Fruit fly (Drosophila melanogaster): ENCODE results near the gene CG43093.

Gene CG43093

DNA sequence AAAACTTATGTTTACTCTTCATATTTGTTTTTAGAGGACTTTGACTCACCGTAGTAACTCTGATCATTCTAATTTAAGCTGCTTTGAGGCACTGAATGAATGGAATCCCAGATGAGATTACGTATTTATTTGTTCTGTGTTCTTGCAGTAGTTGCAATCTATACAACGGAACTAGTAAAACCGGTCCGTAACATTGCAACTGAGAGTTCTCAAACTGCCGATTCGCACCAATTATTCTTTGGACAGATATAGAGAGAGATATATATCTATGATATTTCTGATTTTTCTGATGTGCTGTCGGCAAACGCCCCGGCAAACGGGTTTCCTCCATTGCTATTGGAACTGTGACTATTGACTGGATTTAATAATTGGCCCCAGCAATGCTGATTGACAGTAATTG, 2.5 kb downstream of the CG43093 start, which contains the start of gene CG13841:
TSS of gene CG13841 (minus strand) at position 101 of the 400 bp plus-strand sequence.
- TF ChIP-seq CG8478 (optimal IDR thresholded peaks at IDR 0.05) (no peak), CTCF (optimal IDR thresholded peaks at IDR 0.05) (no peak)

DNA sequence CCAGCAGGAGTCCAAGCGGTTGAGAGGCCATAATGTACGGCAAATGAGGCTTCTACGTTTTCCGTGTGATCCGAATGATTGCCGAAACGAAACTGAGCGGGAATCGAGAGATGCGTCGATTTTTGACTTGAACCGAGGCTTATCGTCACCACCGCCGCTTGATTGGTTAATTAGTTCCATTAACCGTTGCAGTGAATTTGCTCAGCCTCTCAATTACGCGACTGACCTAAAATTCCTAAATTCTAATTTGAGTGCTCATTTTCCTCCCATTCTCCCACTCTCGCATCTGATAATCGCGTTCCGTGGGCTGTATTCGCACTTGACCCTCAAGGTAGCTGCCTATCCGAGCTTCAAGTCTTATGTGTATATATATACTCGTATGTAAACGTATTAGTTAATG, 4.0 kb downstream of the CG43093 start, which contains the start of gene Nepl15:
TSS of gene Nepl15 (minus strand) at position 101 of the 400 bp plus-strand sequence.
- TF ChIP-seq CG8478 (optimal IDR thresholded peaks at IDR 0.05) (no peak), CTCF (optimal IDR thresholded peaks at IDR 0.05) (no peak)

DNA sequence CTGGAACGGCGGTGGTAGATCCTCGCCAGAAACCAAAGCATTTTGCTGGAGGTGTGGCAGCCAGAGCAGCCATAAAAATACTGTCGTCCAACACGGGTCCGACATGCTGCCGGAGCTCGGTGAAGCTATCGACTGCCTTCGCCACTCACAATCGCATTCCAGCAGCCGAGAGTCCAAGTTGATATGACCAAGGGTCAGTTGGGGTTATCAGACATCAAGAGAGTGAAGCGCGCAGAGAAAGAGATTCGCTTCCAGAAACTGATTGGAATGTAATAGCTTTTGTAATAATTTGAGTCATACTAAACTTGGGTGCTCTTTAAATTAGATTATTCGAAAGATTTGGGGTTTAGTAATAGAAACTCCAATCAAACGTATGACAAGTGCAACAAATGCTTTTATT, 6.5 kb downstream of the CG43093 start, which contains the start of gene Nepl14:
TSS of gene Nepl14 (minus strand) at position 125 of the 400 bp plus-strand sequence.
- TF ChIP-seq CTCF (optimal IDR thresholded peaks at IDR 0.05) (no peak), CG8478 (optimal IDR thresholded peaks at IDR 0.05) (no peak)

DNA sequence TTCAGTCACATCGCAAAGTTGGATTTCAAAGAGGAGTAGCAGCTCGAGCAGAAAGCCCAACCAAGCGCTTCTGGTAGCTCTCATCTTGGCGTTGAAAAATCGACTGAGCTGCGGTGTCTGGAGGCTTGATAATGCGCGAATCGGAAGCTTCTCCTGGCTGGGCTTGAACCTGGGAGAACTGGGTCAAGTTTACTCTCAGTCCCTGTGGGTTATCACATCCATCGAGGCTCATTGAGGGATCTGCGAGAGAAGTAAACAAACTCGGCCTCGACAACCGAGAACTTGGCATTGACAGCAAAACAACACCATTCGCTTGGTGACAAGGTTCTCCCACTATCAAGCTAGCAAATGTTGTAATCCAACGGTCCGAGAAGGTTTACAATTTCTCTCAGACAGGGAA, 9.1 kb downstream of the CG43093 start, which contains the start of gene Nepl13:
TSS of gene Nepl13 (minus strand) at position 89 of the 400 bp plus-strand sequence.
- no peak for TF ChIP-seq CTCF (optimal IDR thresholded peaks at IDR 0.05)

DNA sequence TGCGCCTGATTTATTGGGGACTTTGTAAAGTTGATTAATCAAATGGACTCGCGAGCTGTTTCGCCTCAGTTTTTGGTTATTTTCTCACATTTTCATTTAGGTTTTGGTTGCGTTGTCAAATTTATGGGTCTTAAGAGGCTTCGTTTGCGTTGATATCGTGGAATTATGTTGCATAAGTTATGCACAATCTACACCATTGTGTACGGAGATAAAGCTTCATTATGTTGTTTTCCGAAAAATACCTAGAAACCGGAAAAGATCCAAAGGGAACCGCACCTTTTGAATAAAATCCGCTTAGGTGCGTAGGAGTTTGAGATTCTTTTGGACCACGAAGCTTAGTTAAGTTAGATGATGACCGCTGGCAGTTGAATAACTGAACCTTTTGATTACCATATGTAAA, 13.0 kb downstream of the CG43093 start:
- TF ChIP-seq CG8478 (optimal IDR thresholded peaks at IDR 0.05), result no peak
- TF ChIP-seq CTCF (optimal IDR thresholded peaks at IDR 0.05), result no peak

DNA sequence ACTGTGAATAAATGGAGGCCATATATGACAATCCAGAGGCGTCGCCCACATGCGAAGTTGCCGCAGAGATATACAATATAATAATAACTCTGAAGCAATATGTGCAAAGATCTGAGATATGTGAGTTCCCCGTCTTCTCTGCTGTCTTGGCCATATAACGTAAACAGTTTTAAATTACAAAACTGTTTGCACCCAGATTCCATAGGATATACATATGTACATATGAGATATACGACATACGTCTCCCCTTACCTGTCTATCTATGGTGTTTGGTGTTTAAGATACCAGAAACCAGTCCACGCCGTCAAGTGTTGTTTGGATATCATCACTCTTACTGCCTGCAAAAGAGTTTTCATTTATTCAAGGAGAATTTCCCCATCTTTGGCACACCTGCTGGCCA, 13.8 kb downstream of the CG43093 start:
- TF ChIP-seq CG8478 (optimal IDR thresholded peaks at IDR 0.05) (no peak), CTCF (optimal IDR thresholded peaks at IDR 0.05) (no peak)

DNA sequence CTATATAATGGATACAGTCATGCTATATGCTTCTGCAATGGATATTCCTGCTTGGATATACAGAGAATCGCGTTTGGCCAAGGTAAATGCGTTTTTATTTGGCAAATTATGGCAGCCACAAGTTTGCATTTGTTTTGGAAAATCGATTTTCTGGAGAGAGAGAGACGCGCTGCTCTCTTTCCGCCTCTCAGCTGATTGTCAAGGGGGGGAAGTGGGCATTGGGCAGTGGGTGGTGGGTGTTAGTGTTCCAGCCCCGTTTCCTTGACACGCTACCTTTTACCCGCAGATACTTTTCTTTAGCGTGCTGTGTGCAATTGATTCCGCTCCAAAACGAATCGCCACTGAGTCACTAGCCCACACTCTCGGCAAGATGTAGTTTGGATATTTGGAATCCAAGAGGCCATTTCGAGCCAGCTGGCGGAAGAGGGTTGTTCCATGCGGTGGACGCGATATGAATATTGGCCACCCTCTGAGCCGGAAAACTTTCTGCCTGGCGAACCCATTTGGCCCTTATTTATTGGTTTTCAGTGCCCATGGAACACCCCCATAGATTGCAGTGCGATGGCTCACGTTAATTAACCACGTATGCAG, 14.8 kb downstream of the CG43093 start:
- TF ChIP-seq CTCF (optimal IDR thresholded peaks at IDR 0.05) (no peak), CG8478 (optimal IDR thresholded peaks at IDR 0.05) (no peak)

DNA sequence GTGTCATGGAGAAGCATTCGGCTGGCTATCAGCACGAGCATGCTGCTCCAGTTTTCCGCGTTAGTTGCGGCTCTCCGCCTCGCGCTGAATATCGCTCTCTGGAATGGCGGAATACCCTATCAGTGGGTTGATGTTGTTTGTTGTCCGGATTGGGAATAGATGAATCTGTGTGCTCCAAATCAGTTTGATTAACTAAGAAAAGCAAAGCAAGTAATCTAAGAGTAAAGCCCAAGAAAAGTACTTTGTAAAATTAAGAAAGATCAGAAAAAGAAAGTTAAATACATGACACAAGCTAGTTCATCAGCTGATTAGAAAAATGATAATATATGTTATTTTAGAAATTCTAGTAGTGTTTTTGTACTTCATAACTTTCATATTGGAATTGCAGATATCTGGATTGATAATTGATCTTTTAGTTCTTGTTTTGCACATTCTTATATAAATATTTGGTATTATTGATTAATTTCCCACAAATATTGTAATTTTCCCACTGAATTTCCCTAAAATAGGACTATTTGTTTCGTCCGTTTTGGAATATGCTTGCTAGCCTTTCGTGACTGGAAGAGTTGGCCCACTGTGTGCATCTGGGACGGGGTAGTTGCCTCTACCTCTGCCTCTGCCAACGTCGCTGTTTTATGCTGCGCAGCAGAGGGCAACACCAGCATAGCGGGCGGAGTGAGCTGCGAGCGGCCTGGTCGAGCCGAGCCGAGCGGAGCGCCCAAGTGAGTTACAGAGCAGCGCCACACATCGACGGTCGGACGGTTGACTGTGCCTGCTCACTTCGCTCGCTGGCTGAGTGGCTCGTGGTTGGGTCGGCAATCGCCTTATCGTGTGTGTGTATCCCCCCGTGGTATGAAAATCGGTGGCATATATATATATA, 16.0 kb downstream of the CG43093 start:
- TF ChIP-seq CTCF (optimal IDR thresholded peaks at IDR 0.05) (no peak), CG8478 (optimal IDR thresholded peaks at IDR 0.05) (no peak)

DNA sequence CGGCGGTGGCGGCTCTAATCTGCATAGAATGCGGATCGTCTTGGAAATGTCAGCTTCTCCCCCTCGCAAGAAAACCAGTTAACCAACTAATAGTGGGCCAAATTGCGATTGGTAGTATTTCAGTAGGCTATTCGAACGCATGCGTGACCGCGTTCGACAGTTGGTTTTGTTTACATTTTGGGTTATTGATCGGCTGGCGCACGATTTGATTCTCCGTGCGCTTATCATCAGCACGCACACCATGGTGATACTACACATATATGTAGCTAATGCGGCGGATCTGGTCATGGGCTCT, 16.6 kb downstream of the CG43093 start:
- TF ChIP-seq CTCF (optimal IDR thresholded peaks at IDR 0.05) (no peak), CG8478 (optimal IDR thresholded peaks at IDR 0.05) (no peak)

DNA sequence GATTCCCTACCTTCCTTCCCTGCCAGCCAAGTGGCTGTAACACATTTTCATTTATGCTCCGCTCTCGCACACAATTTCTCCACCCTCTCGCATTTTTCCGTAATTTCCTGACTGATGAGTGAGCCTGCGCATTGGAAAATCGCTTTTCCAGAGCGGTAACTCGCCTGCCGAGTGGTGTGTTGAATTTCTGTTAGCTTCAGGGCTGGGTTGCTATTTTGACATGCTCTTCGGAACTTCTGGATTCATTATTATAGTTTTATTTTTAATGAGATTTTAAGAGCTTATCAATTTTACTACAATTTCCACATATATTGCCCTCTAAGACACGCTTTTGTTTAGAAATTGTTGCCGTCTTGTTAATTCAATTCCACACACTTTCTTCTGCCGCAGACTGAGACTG, 17.2 kb downstream of the CG43093 start:
- TF ChIP-seq CG8478 (optimal IDR thresholded peaks at IDR 0.05) (no peak), CTCF (optimal IDR thresholded peaks at IDR 0.05) (no peak)

DNA sequence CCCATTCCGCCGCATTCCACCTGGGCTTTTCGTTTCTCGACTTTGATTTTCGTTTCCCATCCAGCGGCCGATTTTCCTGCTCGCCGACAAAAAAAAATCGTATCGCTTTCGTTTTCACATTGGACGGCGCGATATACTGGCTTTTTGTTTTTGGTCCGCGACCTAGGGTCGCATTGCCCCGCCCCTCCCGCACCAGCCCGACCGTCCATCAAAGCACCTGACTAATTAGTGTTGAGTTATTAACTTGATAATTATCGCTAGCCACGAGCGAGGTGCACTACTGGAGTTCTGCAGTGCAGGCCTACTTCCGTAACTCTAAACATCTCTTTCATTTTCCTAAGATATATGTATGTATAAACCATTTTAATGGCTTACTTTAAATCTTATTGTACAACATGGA, 18.4 kb downstream of the CG43093 start:
- TF ChIP-seq CTCF (optimal IDR thresholded peaks at IDR 0.05) (no peak), CG8478 (optimal IDR thresholded peaks at IDR 0.05) (no peak)

DNA sequence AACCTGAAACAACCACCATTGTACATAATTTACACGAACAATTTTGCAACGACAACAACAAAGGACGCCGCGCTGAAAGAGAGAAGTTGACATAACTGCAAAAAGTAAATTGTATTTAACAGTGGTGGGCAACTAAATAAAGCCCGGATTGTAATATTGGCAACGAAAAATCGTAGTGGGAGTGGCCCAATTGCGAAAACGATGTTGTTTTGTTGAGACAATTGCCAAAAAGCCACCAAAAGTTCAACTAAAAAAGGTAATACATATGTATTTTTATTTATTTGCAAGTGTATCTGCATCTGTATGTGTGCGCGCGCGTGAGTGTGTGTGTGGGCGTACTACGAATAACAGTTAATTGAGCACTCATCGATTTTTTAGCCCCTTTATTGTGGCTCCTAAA, 19.0 kb downstream of the CG43093 start:
- TF ChIP-seq CTCF (optimal IDR thresholded peaks at IDR 0.05), result no peak
- no peak for TF ChIP-seq CG8478 (optimal IDR thresholded peaks at IDR 0.05)

DNA sequence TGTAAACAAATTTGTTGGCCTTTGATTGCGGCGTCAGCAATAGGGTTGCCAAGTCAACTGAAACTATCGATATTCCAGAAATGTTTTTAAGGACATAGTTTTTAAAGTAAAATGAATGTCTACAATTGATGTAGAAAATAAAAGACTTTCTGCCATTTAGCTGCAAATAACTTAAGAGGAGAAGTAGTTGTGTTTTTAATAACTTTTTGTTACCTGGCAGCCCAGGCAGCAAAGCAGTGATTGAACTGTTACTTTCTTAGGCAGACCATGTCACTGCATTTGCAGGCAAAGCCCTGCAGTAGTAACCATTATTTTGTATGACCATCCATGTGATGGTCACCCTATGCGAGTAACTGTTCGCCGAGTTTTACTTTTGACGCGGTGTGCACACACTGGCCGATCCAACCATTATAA, 19.6 kb downstream of the CG43093 start, which contains the start of the genes rumi, CG7029 and Usp12-46:
TSS of gene rumi (minus strand) at position 64 of the 414 bp plus-strand sequence.
TSS of gene CG7029 (plus strand) at position 368 of the 414 bp plus-strand sequence.
TSS of gene Usp12-46 (plus strand) at position 368 of the 414 bp plus-strand sequence.
- TF ChIP-seq CG8478 (optimal IDR thresholded peaks at IDR 0.05) (no peak), CTCF (optimal IDR thresholded peaks at IDR 0.05) (peak in 1 of 2 experiments; percentile 14)

DNA sequence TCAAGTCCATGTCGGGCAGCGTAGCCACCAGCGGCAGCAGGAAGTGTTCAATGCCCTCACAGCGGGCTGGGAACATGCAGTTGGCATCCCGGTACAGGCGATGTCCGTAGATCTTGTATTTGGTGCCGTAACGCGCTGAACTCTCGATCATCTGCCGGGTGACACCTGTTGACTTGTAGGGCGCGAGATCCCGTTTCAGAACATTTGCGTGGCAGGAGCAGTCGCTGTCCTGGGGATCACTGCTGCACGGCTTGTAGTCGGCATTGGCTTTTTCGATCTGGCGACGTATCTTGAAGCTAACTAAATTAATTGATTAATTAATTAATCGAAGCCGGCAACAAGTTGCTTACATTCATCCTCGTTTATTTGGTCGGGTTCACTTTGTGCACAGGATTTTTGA, 20.1 kb downstream of the CG43093 start:
- TF ChIP-seq CTCF (optimal IDR thresholded peaks at IDR 0.05), result no peak
- no peak for TF ChIP-seq CG8478 (optimal IDR thresholded peaks at IDR 0.05)

DNA sequence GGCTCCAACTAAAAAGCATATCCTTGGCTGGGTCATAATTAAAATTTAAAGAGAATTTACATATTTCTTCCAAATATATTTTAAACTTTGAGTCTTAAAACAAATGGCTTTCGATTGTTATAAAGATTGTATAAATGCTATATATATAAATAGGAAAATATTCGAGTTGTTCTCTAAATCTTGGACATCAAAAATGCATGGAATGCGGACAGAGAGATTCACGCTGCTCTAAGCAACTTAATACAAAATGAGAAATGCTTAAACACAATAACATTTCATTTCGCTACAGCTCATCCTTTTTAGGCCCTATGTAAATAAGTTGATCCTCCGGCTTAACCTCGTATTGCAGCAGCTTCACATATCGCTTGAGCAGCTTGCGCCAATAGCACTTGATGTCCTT, 21.2 kb downstream of the CG43093 start, which contains the start of gene CG31139:
TSS of gene CG31139 (minus strand) at position 101 of the 400 bp plus-strand sequence.
- TF ChIP-seq CTCF (optimal IDR thresholded peaks at IDR 0.05), result no peak

Data from S2 (cell line).